Worm (Caenorhabditis elegans) whole organism, L1 larva: Measurements from ENCODE around the gene pgm-2.

Experiments
- C04F5.9 ChIP-seq: sonication (generic microtip); optimal IDR thresholded peaks from 2 replicates; lab custom pipeline; 2016; ENCODE audit warnings: missing genetic modification characterization, missing compliant biosample characterization
- C16A3.4 ChIP-seq: fragments of 150-350 bp; optimal IDR thresholded peaks from 2 replicates; lab custom pipeline; 2014; ENCODE audit warnings: missing biosample characterization, missing genetic modification characterization
- C34B4.2 ChIP-seq: sonication (generic microtip); optimal IDR thresholded peaks from 2 replicates; lab custom pipeline; 2017; ENCODE audit warnings: mild to moderate bottlenecking, missing genetic modification characterization, missing compliant biosample characterization
- aha-1 ChIP-seq: fragments of 150-350 bp; optimal IDR thresholded peaks from 2 replicates; lab custom pipeline; 2014; ENCODE audit warnings: missing biosample characterization, missing genetic modification characterization
- alr-1 ChIP-seq: fragments of 200-800 bp; sonication (Bioruptor generic); optimal IDR thresholded peaks from 2 replicates; lab custom pipeline; 2018; ENCODE audit warnings: borderline replicate concordance, mild to moderate bottlenecking, missing genetic modification characterization, missing compliant biosample characterization
- aly-2 ChIP-seq: fragments of 150-350 bp; optimal IDR thresholded peaks from 2 replicates; lab custom pipeline; 2014; ENCODE audit warnings: missing biosample characterization, missing genetic modification characterization
- ama-1 ChIP-seq: fragments of 150-350 bp; optimal IDR thresholded peaks from 2 replicates; lab custom pipeline; 2014
- ceh-8 ChIP-seq: fragments of 200-800 bp; sonication (Bioruptor generic); optimal IDR thresholded peaks from 2 replicates; lab custom pipeline; 2018; ENCODE audit warnings: mild to moderate bottlenecking, missing genetic modification characterization, moderate library complexity, missing compliant biosample characterization
- ceh-90 ChIP-seq: sonication (generic microtip); optimal IDR thresholded peaks from 2 replicates; lab custom pipeline; 2016; ENCODE audit warnings: missing genetic modification characterization, missing compliant biosample characterization
- ces-1 ChIP-seq: fragments of 150-350 bp; optimal IDR thresholded peaks from 2 replicates; lab custom pipeline; 2014; ENCODE audit warnings: missing biosample characterization, missing genetic modification reagents, missing genetic modification characterization
- dsc-1 ChIP-seq: sonication (generic microtip); optimal IDR thresholded peaks from 2 replicates; lab custom pipeline; 2016; ENCODE audit warnings: mild to moderate bottlenecking, missing genetic modification characterization, missing compliant biosample characterization
- egl-13 ChIP-seq: sonication (generic microtip); optimal IDR thresholded peaks from 2 replicates; lab custom pipeline; 2016; ENCODE audit warnings: missing genotype, missing genetic modification reagents, missing genetic modification characterization, missing compliant biosample characterization
- egl-27 ChIP-seq, 2 experiments: fragments of 150-350 bp in 1 of 2; sonication (generic microtip); optimal IDR thresholded peaks; 3 replicates each; lab custom pipeline; 2017 to 2018; ENCODE audit warnings: missing biosample characterization in 2 of 2, missing genetic modification characterization in 2 of 2, missing genetic modification reagents in 2 of 2
- elt-2 ChIP-seq: sonication (generic microtip); optimal IDR thresholded peaks from 2 replicates; lab custom pipeline; 2016; ENCODE audit warnings: missing genetic modification characterization, mild to moderate bottlenecking, inconsistent platforms, missing compliant biosample characterization, missing genetic modification reagents
- fkh-10 ChIP-seq: sonication (generic microtip); optimal IDR thresholded peaks from 2 replicates; lab custom pipeline; 2017; ENCODE audit warnings: missing biosample characterization, missing genetic modification reagents, missing genetic modification characterization
- fkh-4 ChIP-seq: sonication (generic microtip); optimal IDR thresholded peaks from 2 replicates; lab custom pipeline; 2016; ENCODE audit warnings: missing compliant biosample characterization, missing genetic modification characterization, borderline replicate concordance
- fos-1 ChIP-seq: fragments of 150-350 bp; optimal IDR thresholded peaks from 2 replicates; lab custom pipeline; 2014; ENCODE audit warnings: missing biosample characterization, missing genetic modification characterization
- grh-1 ChIP-seq: fragments of 200-800 bp; sonication (Bioruptor generic); IDR thresholded peaks from 2 replicates; pipeline ENCODE4 v1.3.6; 2022; ENCODE audit warnings: missing genetic modification reagents, missing genetic modification characterization, missing compliant biosample characterization
- hlh-17 ChIP-seq: fragments of 200-800 bp; sonication (Bioruptor generic); optimal IDR thresholded peaks from 2 replicates; lab custom pipeline; 2018; ENCODE audit warnings: missing genetic modification characterization, mild to moderate bottlenecking, missing compliant biosample characterization, moderate library complexity, borderline replicate concordance
- irx-1 ChIP-seq: sonication (generic microtip); optimal IDR thresholded peaks from 2 replicates; lab custom pipeline; 2016; ENCODE audit warnings: missing genetic modification characterization, missing compliant biosample characterization
- isw-1 ChIP-seq: fragments of 200-800 bp; sonication (Bioruptor generic); IDR thresholded peaks from 2 replicates; pipeline ENCODE4 v1.3.6; 2022; ENCODE audit warnings: missing genetic modification characterization, missing compliant biosample characterization
- jun-1 ChIP-seq: fragments of 150-350 bp; optimal IDR thresholded peaks from 2 replicates; lab custom pipeline; 2014; ENCODE audit warnings: missing biosample characterization, missing genetic modification reagents, missing genetic modification characterization
- lin-13 ChIP-seq: fragments of 150-350 bp; optimal IDR thresholded peaks from 2 replicates; lab custom pipeline; 2014; ENCODE audit warnings: missing biosample characterization, missing genetic modification reagents, missing genetic modification characterization
- lin-14 ChIP-seq: fragments of 200-800 bp; sonication (Bioruptor generic); optimal IDR thresholded peaks from 2 replicates; lab custom pipeline; 2018; ENCODE audit warnings: mild to moderate bottlenecking, missing genetic modification characterization, moderate library complexity, missing compliant biosample characterization
- lin-15B ChIP-seq: fragments of 150-350 bp; sonication (generic microtip); optimal IDR thresholded peaks from 3 replicates; lab custom pipeline; 2014; ENCODE audit warnings: missing biosample characterization, missing genetic modification characterization
- lin-39 ChIP-seq: fragments of 150-350 bp; optimal IDR thresholded peaks from 2 replicates; lab custom pipeline; 2014; ENCODE audit warnings: missing biosample characterization, missing genetic modification reagents, missing genetic modification characterization
- lir-3 ChIP-seq: sonication (generic microtip); optimal IDR thresholded peaks from 2 replicates; lab custom pipeline; 2016; ENCODE audit warnings: mild to moderate bottlenecking, missing genetic modification characterization, moderate library complexity, missing compliant biosample characterization; ENCODE audit not compliant: poor library complexity
- mab-9 ChIP-seq: fragments of 200-800 bp; sonication (Bioruptor generic); IDR thresholded peaks from 2 replicates; pipeline ENCODE4 v1.3.6; 2022; ENCODE audit warnings: missing genetic modification reagents, missing genetic modification characterization, missing compliant biosample characterization
- mdl-1 ChIP-seq, 2 experiments: fragments of 150-350 bp; optimal IDR thresholded peaks; 2 replicates each; lab custom pipeline; 2014 to 2017; ENCODE audit warnings: missing biosample characterization in 2 of 2, missing genetic modification characterization in 2 of 2, inconsistent platforms in 1 of 2
- mef-2 ChIP-seq: fragments of 150-350 bp; optimal IDR thresholded peaks from 2 replicates; lab custom pipeline; 2014; ENCODE audit warnings: missing biosample characterization, missing genetic modification characterization
- mep-1 ChIP-seq: fragments of 150-350 bp; optimal IDR thresholded peaks from 2 replicates; lab custom pipeline; 2014; ENCODE audit warnings: missing biosample characterization, missing genetic modification characterization
- nhr-11 ChIP-seq: fragments of 150-350 bp; optimal IDR thresholded peaks from 2 replicates; lab custom pipeline; 2014; ENCODE audit warnings: missing biosample characterization, missing genetic modification characterization
- nhr-12 ChIP-seq: sonication (generic microtip); optimal IDR thresholded peaks from 2 replicates; lab custom pipeline; 2017; ENCODE audit warnings: missing biosample characterization, missing genetic modification characterization
- nhr-20 ChIP-seq: sonication (generic microtip); optimal IDR thresholded peaks from 2 replicates; lab custom pipeline; 2016; ENCODE audit warnings: mild to moderate bottlenecking, missing genetic modification characterization, missing compliant biosample characterization
- nhr-237 ChIP-seq: fragments of 150-350 bp; optimal IDR thresholded peaks from 2 replicates; lab custom pipeline; 2014; ENCODE audit warnings: missing biosample characterization, missing genetic modification characterization
- nhr-28 ChIP-seq: fragments of 150-350 bp; optimal IDR thresholded peaks from 2 replicates; lab custom pipeline; 2014; ENCODE audit warnings: missing biosample characterization, missing genetic modification characterization
- nhr-71 ChIP-seq: sonication (generic microtip); optimal IDR thresholded peaks from 2 replicates; lab custom pipeline; 2016; ENCODE audit warnings: mild to moderate bottlenecking, missing genetic modification characterization, moderate library complexity, missing compliant biosample characterization
- nhr-76 ChIP-seq: sonication (generic microtip); optimal IDR thresholded peaks from 2 replicates; lab custom pipeline; 2017; ENCODE audit warnings: missing biosample characterization, missing genetic modification characterization
- nhr-77 ChIP-seq: fragments of 150-350 bp; optimal IDR thresholded peaks from 2 replicates; lab custom pipeline; 2014; ENCODE audit warnings: missing biosample characterization, missing genetic modification characterization
- nhr-85 ChIP-seq: sonication (generic microtip); peaks from one replicate; lab custom pipeline; 2016; ENCODE audit warnings: missing genetic modification characterization, inconsistent platforms, missing compliant biosample characterization
- pag-3 ChIP-seq: sonication (generic microtip); optimal IDR thresholded peaks from 2 replicates; lab custom pipeline; 2017; ENCODE audit warnings: missing genetic modification characterization, mild to moderate bottlenecking, missing compliant biosample characterization, antibody characterized with exemption, borderline replicate concordance; ENCODE audit not compliant: insufficient read depth
- pax-3 ChIP-seq: fragments of 200-800 bp; sonication (Bioruptor generic); optimal IDR thresholded peaks from 2 replicates; lab custom pipeline; 2018; ENCODE audit warnings: mild to moderate bottlenecking, missing genetic modification characterization, moderate library complexity, missing compliant biosample characterization
- rnt-1 ChIP-seq: sonication (generic microtip); optimal IDR thresholded peaks from 2 replicates; lab custom pipeline; 2016; ENCODE audit warnings: mild to moderate bottlenecking, missing genetic modification characterization, moderate library complexity, missing compliant biosample characterization
- snu-23 ChIP-seq: sonication (generic microtip); optimal IDR thresholded peaks from 2 replicates; lab custom pipeline; 2016; ENCODE audit warnings: missing genetic modification characterization, missing compliant biosample characterization
- sptf-1 ChIP-seq: fragments of 150-350 bp; optimal IDR thresholded peaks from 2 replicates; lab custom pipeline; 2014; ENCODE audit warnings: missing biosample characterization, missing genetic modification characterization
- sup-37 ChIP-seq: fragments of 200-800 bp; sonication (Bioruptor generic); optimal IDR thresholded peaks from 2 replicates; lab custom pipeline; 2018; ENCODE audit warnings: mild to moderate bottlenecking, missing genetic modification characterization, missing compliant biosample characterization
- tbx-2 ChIP-seq: sonication (generic microtip); optimal IDR thresholded peaks from 2 replicates; lab custom pipeline; 2016; ENCODE audit warnings: missing genetic modification characterization, missing compliant biosample characterization
- tlp-1 ChIP-seq: fragments of 150-350 bp; optimal IDR thresholded peaks from 2 replicates; lab custom pipeline; 2014; ENCODE audit warnings: missing biosample characterization, missing genetic modification characterization
- unc-62 ChIP-seq: fragments of 150-350 bp; optimal IDR thresholded peaks from 2 replicates; lab custom pipeline; 2014; ENCODE audit warnings: missing biosample characterization, missing genetic modification reagents, missing genetic modification characterization
- unc-86 ChIP-seq: sonication (generic microtip); optimal IDR thresholded peaks from 2 replicates; lab custom pipeline; 2016; ENCODE audit warnings: missing genetic modification characterization, missing compliant biosample characterization
- unc-98 ChIP-seq: fragments of 200-800 bp; sonication (Bioruptor generic); IDR thresholded peaks from 2 replicates; pipeline ENCODE4 v1.3.6; 2022; ENCODE audit warnings: missing genetic modification characterization, missing compliant biosample characterization
- xbp-1 ChIP-seq: sonication (generic microtip); optimal IDR thresholded peaks from 2 replicates; lab custom pipeline; 2016; ENCODE audit warnings: missing genetic modification characterization, missing compliant biosample characterization
- zag-1 ChIP-seq: fragments of 150-350 bp; optimal IDR thresholded peaks from 2 replicates; lab custom pipeline; 2014; ENCODE audit warnings: missing biosample characterization, missing genetic modification characterization
- ztf-11 ChIP-seq, 2 experiments: sonication (generic microtip); optimal IDR thresholded peaks; 2 replicates each; lab custom pipeline; 2016 to 2017; ENCODE audit warnings: missing genetic modification characterization in 2 of 2, missing biosample characterization in 1 of 2, missing compliant biosample characterization in 1 of 2

Gene pgm-2

ce11 chrIII:13275784-13276183, 23.4 kb upstream of the pgm-2 start:
- no peak for TF ChIP-seq elt-2 (tag; lab: Kevin White, UChicago)
- TF ChIP-seq fkh-4 (tag; lab: Kevin White, UChicago), result no peak
- TF ChIP-seq unc-98 (GFP tag; lab: Robert Waterston, UW), result no peak
- TF ChIP-seq sptf-1 (tag; lab: Kevin White, UChicago), result no peak
- TF ChIP-seq aha-1 (tag; lab: Kevin White, UChicago), result no peak
- peak; percentile 82 for TF ChIP-seq snu-23
- TF ChIP-seq unc-86 (tag; lab: Kevin White, UChicago), result peak; percentile 90
- peak; percentile 20 for TF ChIP-seq nhr-77 (tag; lab: Kevin White, UChicago)
- TF ChIP-seq C34B4.2 (tag; lab: Kevin White, UChicago), result no peak
- no peak for TF ChIP-seq lin-39 (tag; lab: Kevin White, UChicago)
- TF ChIP-seq tlp-1, result no peak
- peak in 1 of 2 experiments; percentile 25 for TF ChIP-seq egl-27 (tag; optimal IDR thresholded peaks at IDR 0.05; lab: Kevin White, UChicago)
- no peak for TF ChIP-seq pag-3
- TF ChIP-seq aly-2 (tag; lab: Kevin White, UChicago), result no peak
- no peak for TF ChIP-seq ces-1 (GFP tag; lab: Kevin White, UChicago)
- TF ChIP-seq zag-1 (tag; lab: Kevin White, UChicago), result peak; percentile 3
- peak; percentile 82 for TF ChIP-seq egl-13
- peak; percentile 77 for TF ChIP-seq dsc-1
- TF ChIP-seq nhr-28 (tag; lab: Kevin White, UChicago), result no peak
- TF ChIP-seq nhr-71 (tag; lab: Kevin White, UChicago), result peak; percentile 89
- peak; percentile 61 for TF ChIP-seq isw-1 (GFP tag; lab: Robert Waterston, UW)
- TF ChIP-seq nhr-11 (tag; lab: Kevin White, UChicago), result no peak
- peak; percentile 16 for TF ChIP-seq nhr-76 (tag; lab: Kevin White, UChicago)
- TF ChIP-seq jun-1 (tag; lab: Kevin White, UChicago), result peak; percentile 46
- TF ChIP-seq irx-1, result peak; percentile 52
- peak in 1 of 2 experiments; percentile 47 for TF ChIP-seq mdl-1 (tag; optimal IDR thresholded peaks at IDR 0.05; lab: Kevin White, UChicago)
- TF ChIP-seq xbp-1 (tag; lab: Kevin White, UChicago), result peak; percentile 55
- TF ChIP-seq mep-1 (tag; lab: Kevin White, UChicago), result peak; percentile 5
- TF ChIP-seq tbx-2 (tag; lab: Kevin White, UChicago), result peak; percentile 83
- peak; percentile 37 for TF ChIP-seq rnt-1 (tag; lab: Kevin White, UChicago)
- no peak for TF ChIP-seq C04F5.9
- TF ChIP-seq ztf-11 (tag; optimal IDR thresholded peaks at IDR 0.05; lab: Kevin White, UChicago), result peak in 1 of 2 experiments; percentile 64
- TF ChIP-seq hlh-17 (GFP tag; lab: Kevin White, UChicago), result no peak
- peak; percentile 30 for TF ChIP-seq ceh-8 (GFP tag; lab: Kevin White, UChicago)
- TF ChIP-seq mab-9 (GFP tag; lab: Robert Waterston, UW), result peak; percentile 65
- no peak for TF ChIP-seq alr-1 (tag; lab: Kevin White, UChicago)
- TF ChIP-seq lin-13 (GFP tag; lab: Kevin White, UChicago), result peak; percentile 66
- TF ChIP-seq nhr-12, result no peak
- TF ChIP-seq pax-3 (tag; lab: Kevin White, UChicago), result peak; percentile 57
- TF ChIP-seq mef-2 (tag; lab: Kevin White, UChicago), result no peak
- TF ChIP-seq fos-1 (tag; lab: Kevin White, UChicago), result peak; percentile 65
- peak; percentile 44 for TF ChIP-seq nhr-20 (tag; lab: Kevin White, UChicago)
- no peak for TF ChIP-seq lin-15B
- TF ChIP-seq ama-1 (lab: Kevin White, UChicago), result no peak
- TF ChIP-seq grh-1 (GFP tag; lab: Robert Waterston, UW), result no peak
- TF ChIP-seq nhr-237 (tag; lab: Kevin White, UChicago), result no peak
- no peak for TF ChIP-seq nhr-85 (tag; lab: Kevin White, UChicago)
- peak; percentile 2 for TF ChIP-seq C16A3.4 (tag; lab: Kevin White, UChicago)
- peak; percentile 24 for TF ChIP-seq lir-3 (tag; lab: Kevin White, UChicago)
- no peak for TF ChIP-seq ceh-90 (tag; lab: Kevin White, UChicago)
- no peak for TF ChIP-seq unc-62 (GFP tag; lab: Kevin White, UChicago)
- peak; percentile 95 for TF ChIP-seq lin-14
- TF ChIP-seq sup-37, result no peak
- TF ChIP-seq fkh-10 (GFP tag; lab: Kevin White, UChicago), result peak; percentile 88
